Worm (Caenorhabditis elegans) whole organism, late embryonic: ENCODE results near the gene Y54G2A.76.

ENCODE experiments used
- hlh-15 ChIP-seq: sonication (generic microtip); optimal IDR thresholded peaks from 2 replicates; lab custom pipeline; 2016; ENCODE audit warnings: missing genetic modification characterization, missing compliant biosample characterization
- nhr-11 ChIP-seq: fragments of 150-350 bp; optimal IDR thresholded peaks from 2 replicates; lab custom pipeline; 2014; ENCODE audit warnings: missing biosample characterization, missing genetic modification characterization
- sox-4 ChIP-seq: sonication (generic microtip); optimal IDR thresholded peaks from 2 replicates; lab custom pipeline; 2017; ENCODE audit warnings: mild to moderate bottlenecking, missing genetic modification characterization, inconsistent platforms, missing compliant biosample characterization
- tbx-2 ChIP-seq: sonication (generic microtip); optimal IDR thresholded peaks from 2 replicates; lab custom pipeline; 2016; ENCODE audit warnings: missing genetic modification characterization, missing compliant biosample characterization
- unc-86 ChIP-seq: sonication (generic microtip); optimal IDR thresholded peaks from 2 replicates; lab custom pipeline; 2016; ENCODE audit warnings: missing genetic modification characterization, missing compliant biosample characterization

DNA sequence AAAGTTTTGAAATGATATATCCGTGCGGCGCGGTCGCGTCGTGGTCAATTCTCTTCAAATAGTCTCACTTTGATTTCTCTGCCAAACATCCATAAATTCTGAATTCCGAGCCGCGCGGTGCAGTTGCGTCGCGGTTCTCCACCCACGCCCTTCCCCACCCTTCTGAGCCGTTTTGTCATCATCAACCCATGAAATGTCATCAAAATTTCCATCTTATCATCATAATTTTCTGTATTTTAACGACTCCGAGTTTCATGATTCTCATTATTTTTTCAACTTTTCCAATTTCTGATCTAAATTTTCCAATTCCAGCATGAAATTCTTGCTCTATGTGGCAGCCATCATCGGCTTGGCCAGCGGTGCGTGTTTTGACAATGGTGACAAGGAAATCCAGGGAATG, 33.0 kb downstream of the Y54G2A.76 start, which contains the start of gene clec-84:
- TF ChIP-seq sox-4 (tag; lab: Kevin White, UChicago) (no peak), unc-86 (tag; lab: Kevin White, UChicago) (no peak), tbx-2 (tag; lab: Kevin White, UChicago) (no peak), nhr-11 (tag; lab: Kevin White, UChicago) (no peak), hlh-15 (tag; lab: Kevin White, UChicago) (no peak)
